Worm (Caenorhabditis elegans) whole organism, L3 larva: ENCODE results near the gene cdr-7.
"Not testable (repeated sequence)": the region's sequence is repeated elsewhere in the genome, so short reads cannot be mapped to it uniquely, and the experiment has no call there.

Source experiments
- R02D3.7 ChIP-seq: fragments of 150-350 bp; optimal IDR thresholded peaks from 2 replicates; lab custom pipeline; 2014; ENCODE audit warnings: missing biosample characterization, missing genetic modification characterization
- ama-1 ChIP-seq: fragments of 150-350 bp; optimal IDR thresholded peaks from 2 replicates; lab custom pipeline; 2018
- ceh-16 ChIP-seq: sonication (generic microtip); optimal IDR thresholded peaks from 2 replicates; lab custom pipeline; 2017; ENCODE audit warnings: missing biosample characterization, missing genetic modification characterization
- ceh-28 ChIP-seq: fragments of 150-350 bp; optimal IDR thresholded peaks from 2 replicates; lab custom pipeline; 2014; ENCODE audit warnings: missing biosample characterization, missing genetic modification reagents, missing genetic modification characterization
- ceh-82 ChIP-seq: fragments of 150-350 bp; optimal IDR thresholded peaks from 2 replicates; lab custom pipeline; 2014; ENCODE audit warnings: missing biosample characterization, missing genetic modification characterization
- ceh-9 ChIP-seq: sonication (generic microtip); optimal IDR thresholded peaks from 2 replicates; lab custom pipeline; 2018; ENCODE audit warnings: missing biosample characterization, missing genetic modification characterization
- daf-12 ChIP-seq: fragments of 150-350 bp; optimal IDR thresholded peaks from 2 replicates; lab custom pipeline; 2014; ENCODE audit warnings: missing biosample characterization, missing genetic modification reagents, missing genetic modification characterization
- egl-27 ChIP-seq: sonication (generic microtip); optimal IDR thresholded peaks from 4 replicates; lab custom pipeline; 2017; ENCODE audit warnings: missing biosample characterization, missing genetic modification reagents, missing genetic modification characterization
- egl-5 ChIP-seq: fragments of 150-350 bp; optimal IDR thresholded peaks from 2 replicates; lab custom pipeline; 2017; ENCODE audit warnings: missing biosample characterization, missing genetic modification reagents, missing genetic modification characterization, inconsistent platforms
- elt-3 ChIP-seq, 3 experiments: fragments of 150-350 bp in 1 of 3; sonication (generic microtip) in 2 of 3; optimal IDR thresholded peaks; 2 replicates in 2 of 3; 4 replicates in 1 of 3; lab custom pipeline; 2014 to 2017; ENCODE audit warnings: missing biosample characterization in 3 of 3, missing genetic modification characterization in 3 of 3
- eor-1 ChIP-seq, 2 experiments: fragments of 150-350 bp; optimal IDR thresholded peaks; 2 replicates each; lab custom pipeline; 2014 to 2018; ENCODE audit warnings: missing biosample characterization in 2 of 2, missing genetic modification characterization in 2 of 2
- fos-1 ChIP-seq: fragments of 150-350 bp; optimal IDR thresholded peaks from 2 replicates; lab custom pipeline; 2014; ENCODE audit warnings: missing biosample characterization, missing genetic modification characterization
- hmg-11 ChIP-seq: sonication (generic microtip); optimal IDR thresholded peaks from 2 replicates; lab custom pipeline; 2016; ENCODE audit warnings: missing genetic modification characterization, missing compliant biosample characterization
- jun-1 ChIP-seq: fragments of 150-350 bp; optimal IDR thresholded peaks from 2 replicates; lab custom pipeline; 2014; ENCODE audit warnings: missing biosample characterization, missing genetic modification reagents, missing genetic modification characterization
- lin-15B ChIP-seq: fragments of 150-350 bp; optimal IDR thresholded peaks from 2 replicates; lab custom pipeline; 2014; ENCODE audit warnings: missing biosample characterization, missing genetic modification characterization
- lin-39 ChIP-seq: fragments of 150-350 bp; optimal IDR thresholded peaks from 2 replicates; lab custom pipeline; 2018; ENCODE audit warnings: missing biosample characterization, missing genetic modification reagents, missing genetic modification characterization
- lsy-12 ChIP-seq: sonication (generic microtip); optimal IDR thresholded peaks from 2 replicates; lab custom pipeline; 2016; ENCODE audit warnings: mild to moderate bottlenecking, missing genetic modification characterization, missing compliant biosample characterization
- mdl-1 ChIP-seq: fragments of 150-350 bp; optimal IDR thresholded peaks from 2 replicates; lab custom pipeline; 2014; ENCODE audit warnings: missing biosample characterization, missing genetic modification characterization
- nfya-1 ChIP-seq: sonication (generic microtip); optimal IDR thresholded peaks from 2 replicates; lab custom pipeline; 2017; ENCODE audit warnings: missing genetic modification characterization, mild to moderate bottlenecking, missing compliant biosample characterization, antibody characterized with exemption, moderate library complexity; ENCODE audit not compliant: insufficient read depth
- nhr-23 ChIP-seq: fragments of 150-350 bp; optimal IDR thresholded peaks from 2 replicates; lab custom pipeline; 2014; ENCODE audit warnings: missing biosample characterization, missing genetic modification reagents, missing genetic modification characterization
- nhr-25 ChIP-seq: sonication (generic microtip); optimal IDR thresholded peaks from 2 replicates; lab custom pipeline; 2017; ENCODE audit warnings: missing biosample characterization, missing genetic modification characterization
- nhr-28 ChIP-seq: fragments of 150-350 bp; optimal IDR thresholded peaks from 2 replicates; lab custom pipeline; 2014; ENCODE audit warnings: missing biosample characterization, missing genetic modification characterization
- nhr-43 ChIP-seq: sonication (generic microtip); optimal IDR thresholded peaks from 2 replicates; lab custom pipeline; 2016; ENCODE audit warnings: mild to moderate bottlenecking, missing genetic modification characterization, missing compliant biosample characterization; ENCODE audit not compliant: poor library complexity, severe bottlenecking
- nhr-67 ChIP-seq: fragments of 150-350 bp; optimal IDR thresholded peaks from 2 replicates; lab custom pipeline; 2014; ENCODE audit warnings: missing biosample characterization, missing genetic modification characterization
- nhr-77 ChIP-seq: fragments of 150-350 bp; optimal IDR thresholded peaks from 2 replicates; lab custom pipeline; 2014; ENCODE audit warnings: missing biosample characterization, missing genetic modification characterization
- pha-4 ChIP-seq: fragments of 150-350 bp; optimal IDR thresholded peaks from 2 replicates; lab custom pipeline; 2014; ENCODE audit warnings: missing biosample characterization, missing genetic modification reagents, missing genetic modification characterization
- skn-1 ChIP-seq: fragments of 150-350 bp; optimal IDR thresholded peaks from 2 replicates; lab custom pipeline; 2014; ENCODE audit warnings: missing biosample characterization, missing genetic modification characterization
- snpc-4 ChIP-seq: fragments of 150-350 bp; optimal IDR thresholded peaks from 2 replicates; lab custom pipeline; 2014; ENCODE audit warnings: missing biosample characterization, missing genetic modification characterization
- tbx-2 ChIP-seq: sonication (generic microtip); optimal IDR thresholded peaks from 2 replicates; lab custom pipeline; 2016; ENCODE audit warnings: mild to moderate bottlenecking, missing genetic modification characterization, missing compliant biosample characterization
- unc-39 ChIP-seq: sonication (generic microtip); optimal IDR thresholded peaks from 4 replicates; lab custom pipeline; 2017; ENCODE audit warnings: missing biosample characterization, missing genetic modification characterization
- unc-62 ChIP-seq: fragments of 150-350 bp; sonication (generic microtip); optimal IDR thresholded peaks from 4 replicates; lab custom pipeline; 2014; ENCODE audit warnings: missing biosample characterization, missing genetic modification reagents, missing genetic modification characterization
- zag-1 ChIP-seq: fragments of 150-350 bp; optimal IDR thresholded peaks from 2 replicates; lab custom pipeline; 2014; ENCODE audit warnings: missing biosample characterization, missing genetic modification characterization
- ztf-11 ChIP-seq: fragments of 150-350 bp; optimal IDR thresholded peaks from 2 replicates; lab custom pipeline; 2014; ENCODE audit warnings: missing biosample characterization, missing genetic modification characterization
- ztf-4 ChIP-seq: fragments of 150-350 bp; optimal IDR thresholded peaks from 2 replicates; lab custom pipeline; 2014; ENCODE audit warnings: missing biosample characterization, missing genetic modification characterization

cdr-7 gene

DNA sequence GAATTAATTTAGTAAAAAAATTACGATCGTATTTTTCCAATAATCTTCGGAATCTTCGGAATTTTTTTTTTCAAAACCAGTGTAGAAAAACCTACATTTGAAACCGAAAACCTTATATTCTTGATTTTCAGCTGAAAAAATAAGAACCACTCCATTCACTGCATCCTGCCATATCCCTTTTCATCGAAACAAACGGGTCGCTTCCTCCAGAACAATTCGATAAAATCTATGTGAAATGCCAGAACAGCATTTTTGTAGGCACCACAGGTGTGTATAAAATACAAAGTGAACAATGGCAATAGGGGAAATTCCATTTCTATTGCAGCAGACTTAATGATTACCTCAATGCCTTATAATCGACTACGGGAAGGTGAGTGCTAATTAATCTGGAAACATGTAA, 34.7 kb downstream of the cdr-7 start, which contains the start of gene K01D12.1:
TSS of gene K01D12.1 (plus strand) at position 301 of the 400 bp plus-strand sequence.
- TF ChIP-seq lsy-12 (tag; lab: Kevin White, UChicago) (no peak), daf-12 (tag; lab: Kevin White, UChicago) (no peak), R02D3.7 (tag; lab: Kevin White, UChicago) (no peak), nhr-28 (tag; lab: Kevin White, UChicago) (no peak), jun-1 (no peak), unc-62 (GFP tag; lab: Kevin White, UChicago) (no peak), unc-39 (tag; lab: Kevin White, UChicago) (no peak), ceh-82 (tag; lab: Kevin White, UChicago) (no peak)
- TF ChIP-seq, all 47 proteins: peak for 0

- not testable (repeated sequence) for TF ChIP-seq elt-3 (tag; optimal IDR thresholded peaks at IDR 0.05; lab: Kevin White, UChicago); unc-62 (GFP tag; lab: Kevin White, UChicago); hmg-11 (tag; lab: Kevin White, UChicago)
Observed at ce11 chrV:12374252-12374651, 37.7 kb downstream of the cdr-7 start, which contains the start of gene F23H12.10. Gene F23H12.10 (minus strand): TSS chrV:12374263.

DNA sequence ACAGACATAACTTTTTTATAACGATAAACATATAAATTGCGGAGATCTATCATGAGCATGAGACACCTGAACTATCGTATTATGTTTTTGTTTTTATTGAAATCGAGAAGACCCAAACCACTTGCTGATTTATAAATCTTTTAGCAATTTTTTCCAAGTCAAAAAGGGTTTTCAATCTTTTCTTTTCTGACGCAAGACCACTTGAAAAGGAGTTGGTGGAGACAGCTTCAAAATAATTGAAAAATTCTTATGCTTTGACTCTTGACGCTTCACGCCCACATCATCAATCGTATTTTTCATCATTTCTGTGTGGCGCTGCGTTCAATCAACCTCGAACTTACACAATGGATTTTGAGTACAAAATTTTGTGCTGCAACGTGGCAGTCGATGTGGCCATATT, 40.5 kb downstream of the cdr-7 start, which contains the start of gene F23H12.7:
TSS of gene F23H12.7 (plus strand) at position 301 of the 400 bp plus-strand sequence.
- TF ChIP-seq ceh-9 (tag; lab: Kevin White, UChicago) (no peak), zag-1 (no peak), eor-1 (tag; optimal IDR thresholded peaks at IDR 0.05; lab: Kevin White, UChicago) (no peak), ceh-28 (tag; lab: Kevin White, UChicago) (no peak), ceh-16 (tag; lab: Kevin White, UChicago) (no peak), lin-39 (tag; lab: Kevin White, UChicago) (no peak), nfya-1 (tag; lab: Kevin White, UChicago) (no peak), tbx-2 (no peak), nhr-43 (no peak), unc-39 (tag; lab: Kevin White, UChicago) (no peak), daf-12 (tag; lab: Kevin White, UChicago) (no peak), ztf-4 (tag; lab: Kevin White, UChicago) (no peak)

DNA sequence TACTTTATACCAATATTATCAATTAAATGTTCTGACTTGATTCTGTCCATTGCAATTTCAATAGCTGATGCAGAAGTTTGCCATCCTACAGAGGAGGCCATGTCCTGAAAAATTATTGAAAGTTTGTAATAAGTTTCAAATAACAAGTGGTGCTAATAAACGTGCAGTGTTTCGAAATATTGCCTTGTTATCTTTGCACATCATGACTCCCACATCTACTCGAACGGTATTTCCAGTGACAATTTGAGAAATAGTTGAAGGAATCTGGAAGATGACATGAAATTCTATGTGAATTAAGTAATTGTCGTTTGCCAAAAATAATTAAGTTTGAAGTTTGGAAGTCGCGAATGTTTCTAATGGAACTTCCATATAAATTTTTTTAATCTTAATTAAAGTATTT, 42.5 kb downstream of the cdr-7 start, which contains the start of gene gcy-13:
TSS of gene gcy-13 (minus strand) at position 101 of the 400 bp plus-strand sequence.
- TF ChIP-seq ceh-16 (tag; lab: Kevin White, UChicago) (no peak), skn-1 (tag; lab: Kevin White, UChicago) (no peak), unc-39 (tag; lab: Kevin White, UChicago) (no peak), hmg-11 (tag; lab: Kevin White, UChicago) (no peak), snpc-4 (no peak), ceh-28 (tag; lab: Kevin White, UChicago) (no peak), egl-5 (tag; lab: Kevin White, UChicago) (no peak), nhr-25 (no peak), nhr-77 (tag; lab: Kevin White, UChicago) (no peak), unc-62 (GFP tag; lab: Kevin White, UChicago) (no peak), nhr-67 (tag; lab: Kevin White, UChicago) (no peak), ztf-4 (tag; lab: Kevin White, UChicago) (no peak), nhr-23 (tag; lab: Kevin White, UChicago) (no peak), egl-27 (no peak), fos-1 (tag; lab: Kevin White, UChicago) (no peak), lin-15B (tag; lab: Kevin White, UChicago) (no peak), ama-1 (lab: Kevin White, UChicago) (no peak), ztf-11 (tag; lab: Kevin White, UChicago) (no peak)

- TF ChIP-seq mdl-1 (tag; lab: Kevin White, UChicago): no peak
- TF ChIP-seq pha-4 (tag; lab: Kevin White, UChicago): peak; percentile 81
Observed at ce11 chrV:12365104-12365503, 46.8 kb downstream of the cdr-7 start, which contains the start of gene fipr-2. Gene fipr-2 (plus strand): TSS chrV:12365348.
